Worm (Caenorhabditis elegans): ENCODE results near the gene ncx-1.

The ncx-1 gene

DNA sequence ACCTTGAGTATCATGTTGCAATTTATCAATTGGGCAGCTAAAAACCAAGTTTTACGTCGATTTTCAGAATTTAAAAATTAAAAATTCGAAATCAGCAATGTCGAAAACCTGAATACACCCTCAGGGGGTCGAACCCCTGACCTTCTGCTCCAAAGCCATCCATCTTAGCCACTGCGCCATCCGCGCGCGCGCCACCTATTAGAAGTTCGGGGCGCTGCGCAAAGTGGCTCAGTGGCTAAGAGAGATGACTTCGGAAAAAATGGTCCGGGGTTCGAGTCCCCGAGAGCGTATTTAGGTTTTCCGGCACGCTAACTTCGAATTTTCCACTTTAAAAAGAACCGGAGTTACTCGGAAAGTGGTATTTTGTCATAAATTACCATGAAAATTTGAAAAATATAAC lies 3.9 kb upstream of the ncx-1 start:
- TF ChIP-seq elt-3 (tag; optimal IDR thresholded peaks at IDR 0.05) (no peak), drap-1 (GFP tag; optimal IDR thresholded peaks at IDR 0.05) (peak; percentile 17), ceh-43 (GFP tag; optimal IDR thresholded peaks at IDR 0.05) (no peak)

DNA sequence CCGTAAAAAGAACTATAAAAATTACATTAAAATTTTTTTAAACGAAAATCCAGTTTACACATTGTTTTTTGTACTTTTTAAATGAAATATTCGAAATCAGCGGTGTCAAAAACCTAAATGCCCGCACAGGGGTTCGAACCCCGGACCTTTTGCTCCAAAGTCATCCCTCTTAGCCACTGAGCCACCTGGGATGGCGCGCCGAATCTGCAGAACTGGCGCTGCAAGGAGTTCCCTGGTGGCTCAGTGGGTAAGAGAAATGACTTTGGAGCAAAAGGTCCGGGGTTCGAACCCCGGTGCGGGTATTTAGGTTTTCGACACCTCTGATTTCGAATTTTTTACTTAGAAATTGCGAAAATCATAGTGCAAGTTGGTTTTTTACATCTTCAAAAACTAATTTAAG lies 3.1 kb upstream of the ncx-1 start:
- TF ChIP-seq cnd-1 (tag; optimal IDR thresholded peaks at IDR 0.05) (no peak), nhr-28 (tag; optimal IDR thresholded peaks at IDR 0.05) (no peak), mep-1 (tag; optimal IDR thresholded peaks at IDR 0.05) (no peak), mab-5 (tag; optimal IDR thresholded peaks at IDR 0.05) (no peak), mls-2 (tag; optimal IDR thresholded peaks at IDR 0.05) (no peak), nhr-237 (tag; optimal IDR thresholded peaks at IDR 0.05) (no peak), unc-39 (tag; optimal IDR thresholded peaks at IDR 0.05) (no peak), ham-2 (GFP tag; optimal IDR thresholded peaks at IDR 0.05) (no peak), nhr-76 (tag; optimal IDR thresholded peaks at IDR 0.05) (no peak)

- TF ChIP-seq sem-2 (GFP tag; optimal IDR thresholded peaks at IDR 0.05) = no peak
- no peak for TF ChIP-seq lin-32 (GFP tag; optimal IDR thresholded peaks at IDR 0.05)
- no peak for TF ChIP-seq drap-1 (GFP tag; optimal IDR thresholded peaks at IDR 0.05)
- TF ChIP-seq ham-2 (GFP tag; optimal IDR thresholded peaks at IDR 0.05) = no peak
- no peak for TF ChIP-seq lsy-2 (tag; optimal IDR thresholded peaks at IDR 0.05)
- no peak for TF ChIP-seq M03D4.4 (tag; optimal IDR thresholded peaks at IDR 0.05)
- TF ChIP-seq ces-1 (GFP tag; optimal IDR thresholded peaks at IDR 0.05) = no peak
- no peak for TF ChIP-seq zip-8 (tag; optimal IDR thresholded peaks at IDR 0.05)
These were observed 2.5 kb upstream of the ncx-1 start for ce11 chrV:20123010-20123409.

DNA sequence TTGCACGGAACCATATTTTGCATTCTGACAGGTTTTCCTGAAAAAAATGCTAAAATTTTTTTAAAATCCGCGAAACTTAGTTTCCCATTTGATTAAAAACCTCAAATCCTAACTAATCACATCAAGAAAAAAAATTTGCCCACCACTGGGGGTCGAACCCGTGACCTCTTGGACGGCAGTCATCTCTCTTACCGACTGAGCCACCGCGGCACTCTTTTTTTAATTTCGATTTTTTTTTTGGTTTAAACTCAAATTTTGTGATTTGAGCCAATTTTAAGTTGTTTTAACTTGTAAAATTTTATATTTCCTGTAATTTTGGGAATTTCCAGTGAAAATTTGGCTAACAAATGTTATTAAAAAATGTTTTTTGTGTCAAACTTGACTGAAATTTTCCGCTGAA lies 703 bp downstream of the ncx-1 start:
- TF ChIP-seq lin-13 (tag; optimal IDR thresholded peaks at IDR 0.05) (no peak), lsy-2 (tag; optimal IDR thresholded peaks at IDR 0.05) (no peak), lin-32 (GFP tag; optimal IDR thresholded peaks at IDR 0.05) (no peak), snpc-4 (tag; optimal IDR thresholded peaks at IDR 0.05) (no peak), bed-3 (GFP tag; optimal IDR thresholded peaks at IDR 0.05) (no peak), nhr-76 (tag; optimal IDR thresholded peaks at IDR 0.05) (no peak), hlh-1 (tag; optimal IDR thresholded peaks at IDR 0.05) (no peak), ces-1 (GFP tag; optimal IDR thresholded peaks at IDR 0.05) (no peak), drap-1 (GFP tag; optimal IDR thresholded peaks at IDR 0.05) (no peak), mls-2 (tag; optimal IDR thresholded peaks at IDR 0.05) (no peak), unc-62 (GFP tag; optimal IDR thresholded peaks at IDR 0.05) (no peak), unc-120 (tag; optimal IDR thresholded peaks at IDR 0.05; ENCODE audit: poor library complexity, severe bottlenecking) (no peak), elt-1 (tag; optimal IDR thresholded peaks at IDR 0.05; ENCODE audit: borderline replicate concordance, insufficient read depth) (no peak), nhr-237 (tag; optimal IDR thresholded peaks at IDR 0.05) (no peak), flh-1 (GFP tag; optimal IDR thresholded peaks at IDR 0.05) (no peak), mep-1 (tag; optimal IDR thresholded peaks at IDR 0.05) (no peak)

DNA sequence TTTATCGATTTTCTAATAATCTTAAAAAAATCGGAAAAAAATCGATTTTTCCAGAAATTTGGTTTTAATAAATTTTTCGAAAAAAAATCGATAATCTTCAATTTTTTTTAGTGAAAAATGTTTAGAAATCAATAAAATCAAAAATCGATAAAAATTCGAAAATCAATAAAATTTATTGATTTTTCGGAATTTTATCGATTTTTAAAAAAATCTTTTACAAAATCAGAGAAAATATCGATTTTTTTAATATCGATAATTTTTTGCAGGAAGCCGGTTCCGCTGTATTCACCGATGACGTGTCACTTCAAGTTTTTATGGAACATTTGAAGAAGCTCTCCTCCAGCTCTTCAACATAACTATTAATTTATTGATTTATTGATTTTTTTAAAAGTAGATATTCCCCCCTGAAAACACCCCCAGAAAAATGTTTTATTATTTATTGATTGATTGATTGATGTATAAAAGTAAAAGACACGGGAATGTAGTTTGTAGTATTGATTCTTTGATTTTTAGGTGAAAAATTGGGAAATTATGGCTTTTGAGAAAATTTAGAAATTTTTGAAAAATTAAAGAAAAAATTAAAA lies 15.2 kb downstream of the ncx-1 start:
- TF ChIP-seq sem-2 (GFP tag; optimal IDR thresholded peaks at IDR 0.05) (no peak), ceh-83 (GFP tag; optimal IDR thresholded peaks at IDR 0.05) (no peak), mab-5 (tag; optimal IDR thresholded peaks at IDR 0.05) (no peak), zip-8 (tag; optimal IDR thresholded peaks at IDR 0.05) (no peak), M03D4.4 (tag; optimal IDR thresholded peaks at IDR 0.05) (no peak)

- no peak for TF ChIP-seq lin-13 (tag; optimal IDR thresholded peaks at IDR 0.05)
- TF ChIP-seq nhr-28 (tag; optimal IDR thresholded peaks at IDR 0.05) = no peak
- TF ChIP-seq drap-1 (GFP tag; optimal IDR thresholded peaks at IDR 0.05) = no peak
These were observed 16.1 kb downstream of the ncx-1 start for ce11 chrV:20104417-20104816.

DNA sequence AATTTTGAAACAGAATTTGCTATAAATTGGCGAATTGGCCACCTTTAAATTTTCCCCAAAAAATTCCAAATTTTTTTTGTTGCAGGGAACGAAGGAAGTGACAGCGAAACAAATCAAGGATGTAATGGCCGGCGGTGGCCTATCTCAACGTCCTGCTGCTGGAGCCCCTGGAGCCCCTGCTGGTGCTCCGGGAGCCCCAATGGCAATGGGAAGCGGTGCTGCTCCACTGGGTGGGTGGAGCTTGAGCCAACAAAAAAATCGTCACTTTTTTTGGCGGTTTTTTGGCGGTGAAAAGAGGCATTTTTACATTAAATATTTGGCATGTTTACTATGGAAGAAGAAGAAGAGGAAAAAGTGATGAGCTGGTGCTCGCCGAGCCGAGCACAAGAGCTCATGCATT lies 23.3 kb downstream of the ncx-1 start:
- no peak for TF ChIP-seq nhr-2 (tag; optimal IDR thresholded peaks at IDR 0.05)
- no peak for TF ChIP-seq nhr-76 (tag; optimal IDR thresholded peaks at IDR 0.05)
- no peak for TF ChIP-seq sem-2 (GFP tag; optimal IDR thresholded peaks at IDR 0.05)
- no peak for TF ChIP-seq sptf-1 (tag; optimal IDR thresholded peaks at IDR 0.05)
- no peak for TF ChIP-seq mab-5 (tag; optimal IDR thresholded peaks at IDR 0.05)
- TF ChIP-seq elt-1 (tag; optimal IDR thresholded peaks at IDR 0.05; ENCODE audit: borderline replicate concordance, insufficient read depth) = no peak

Measured in whole organism, mixed stage, embryonic.